Worm (Caenorhabditis elegans) whole organism, L2 larva: Measurements from ENCODE around the gene D2045.8.

ENCODE experiments used
- blmp-1 ChIP-seq: sonication (generic microtip); optimal IDR thresholded peaks from 2 replicates; lab custom pipeline; 2017; ENCODE audit warnings: missing genetic modification characterization, mild to moderate bottlenecking, missing compliant biosample characterization, antibody characterized with exemption, moderate library complexity; ENCODE audit not compliant: insufficient read depth
- elt-3 ChIP-seq: sonication (generic microtip); optimal IDR thresholded peaks from 2 replicates; lab custom pipeline; 2017; ENCODE audit warnings: missing biosample characterization, missing genetic modification characterization
- lin-39 ChIP-seq: fragments of 150-350 bp; optimal IDR thresholded peaks from 2 replicates; lab custom pipeline; 2014; ENCODE audit warnings: missing biosample characterization, missing genetic modification reagents, missing genetic modification characterization
- mab-5 ChIP-seq: fragments of 150-350 bp; optimal IDR thresholded peaks from 2 replicates; lab custom pipeline; 2014; ENCODE audit warnings: missing biosample characterization, missing genetic modification characterization
- mbf-1 ChIP-seq: sonication (generic microtip); optimal IDR thresholded peaks from 2 replicates; lab custom pipeline; 2017; ENCODE audit warnings: missing biosample characterization, missing genetic modification characterization
- mdl-1 ChIP-seq, 2 experiments: fragments of 150-350 bp in 1 of 2; sonication (generic microtip) in 1 of 2; optimal IDR thresholded peaks; 2 replicates each; lab custom pipeline; 2017; ENCODE audit warnings: missing biosample characterization in 2 of 2, missing genetic modification characterization in 2 of 2
- nhr-12 ChIP-seq: fragments of 150-350 bp; optimal IDR thresholded peaks from 2 replicates; lab custom pipeline; 2014; ENCODE audit warnings: missing biosample characterization, missing genetic modification characterization
- nhr-25 ChIP-seq: fragments of 150-350 bp; sonication (generic microtip); optimal IDR thresholded peaks from 3 replicates; lab custom pipeline; 2014; ENCODE audit warnings: missing biosample characterization, missing genetic modification characterization
- snpc-4 ChIP-seq: fragments of 150-350 bp; optimal IDR thresholded peaks from 2 replicates; lab custom pipeline; 2014; ENCODE audit warnings: missing biosample characterization, missing genetic modification characterization
- unc-39 ChIP-seq: fragments of 150-350 bp; optimal IDR thresholded peaks from 2 replicates; lab custom pipeline; 2014; ENCODE audit warnings: missing biosample characterization, missing genetic modification characterization

DNA sequence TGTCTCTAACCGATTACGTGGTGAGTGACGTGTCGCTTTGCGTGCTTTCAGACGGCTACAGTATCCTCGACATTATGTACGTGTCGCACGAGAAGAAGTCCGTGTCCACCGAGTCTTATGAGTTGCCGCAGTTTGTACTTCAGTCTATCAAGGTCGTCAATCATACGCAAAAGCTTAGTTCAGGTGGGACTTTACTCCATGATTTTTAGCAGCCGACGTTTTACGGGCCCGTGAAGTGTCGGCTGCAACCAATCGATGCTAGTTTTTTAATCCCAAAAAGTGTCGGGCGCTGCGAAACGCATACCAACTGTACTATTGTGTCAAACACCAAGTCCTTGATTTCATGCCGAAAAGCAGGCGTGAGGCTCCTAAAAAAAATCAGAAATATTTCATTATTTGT lies 42.7 kb downstream of the D2045.8 start:
- TF ChIP-seq nhr-25 (no peak), snpc-4 (tag; lab: Kevin White, UChicago) (peak; percentile 35), mab-5 (no peak), unc-39 (tag; lab: Kevin White, UChicago) (no peak), mdl-1 (tag; optimal IDR thresholded peaks at IDR 0.05; lab: Kevin White, UChicago) (no peak), elt-3 (tag; lab: Kevin White, UChicago) (no peak), blmp-1 (tag; lab: Kevin White, UChicago) (no peak), mbf-1 (tag; lab: Kevin White, UChicago) (no peak), nhr-12 (tag; lab: Kevin White, UChicago) (no peak), lin-39 (tag; lab: Kevin White, UChicago) (no peak)
